Worm (Caenorhabditis elegans): Measurements from ENCODE around the gene C25G4.3.

- TF ChIP-seq T07F8.4 (tag; optimal IDR thresholded peaks at IDR 0.05): no peak
- TF ChIP-seq F33H1.4 (GFP tag; IDR thresholded peaks at IDR 0.05): no peak
- TF ChIP-seq ets-4 (GFP tag; optimal IDR thresholded peaks at IDR 0.05): no peak
- no peak for TF ChIP-seq egl-18 (GFP tag; IDR thresholded peaks at IDR 0.05)
- TF ChIP-seq pha-4 (tag; optimal IDR thresholded peaks at IDR 0.05): no peak
- no peak for TF ChIP-seq lin-35 (GFP tag; optimal IDR thresholded peaks at IDR 0.05)
- no peak for TF ChIP-seq nhr-27 (tag; optimal IDR thresholded peaks at IDR 0.05)
- no peak for TF ChIP-seq mcd-1 (GFP tag; IDR thresholded peaks at IDR 0.05)
- TF ChIP-seq ztf-26 (tag; optimal IDR thresholded peaks at IDR 0.05): no peak
- no peak for TF ChIP-seq Y53F4B.3 (GFP tag; IDR thresholded peaks at IDR 0.05)
- no peak for TF ChIP-seq attf-6 (GFP tag; IDR thresholded peaks at IDR 0.05)
- no peak for TF ChIP-seq snpc-4 (GFP tag; optimal IDR thresholded peaks at IDR 0.05)
- no peak for TF ChIP-seq snpc-4 (tag; optimal IDR thresholded peaks at IDR 0.05)
- no peak for TF ChIP-seq egrh-3 (GFP tag; IDR thresholded peaks at IDR 0.05)
- TF ChIP-seq ceh-27 (GFP tag; optimal IDR thresholded peaks at IDR 0.05): no peak
Observed at ce11 chrIV:12425595-12425994, 20.1 kb downstream of the C25G4.3 start.

Measured in whole organism, young adult.